Worm (Caenorhabditis elegans): ENCODE measurements around the gene swsn-1.

The swsn-1 gene

DNA sequence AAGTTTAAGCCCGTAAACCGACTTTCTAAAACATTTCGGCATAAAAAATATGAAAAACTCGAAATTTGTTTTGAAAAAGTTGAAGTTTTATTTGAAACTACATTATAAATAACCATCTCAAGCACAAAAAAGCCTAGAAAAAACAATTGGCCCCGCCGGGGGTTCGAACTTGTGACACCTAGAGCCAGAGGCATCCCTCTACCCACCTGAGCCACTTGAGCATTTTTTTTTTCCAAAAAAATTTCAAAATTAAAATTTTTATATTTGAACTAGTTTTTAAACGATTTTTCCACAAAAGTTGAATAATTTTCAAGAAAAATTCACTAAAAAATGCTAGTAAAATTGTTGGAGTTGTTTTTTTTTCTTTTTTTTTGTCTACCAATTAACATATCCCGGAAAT lies 25.6 kb downstream of the swsn-1 start:
- TF ChIP-seq unc-62 (GFP tag; optimal IDR thresholded peaks at IDR 0.05) = no peak

DNA sequence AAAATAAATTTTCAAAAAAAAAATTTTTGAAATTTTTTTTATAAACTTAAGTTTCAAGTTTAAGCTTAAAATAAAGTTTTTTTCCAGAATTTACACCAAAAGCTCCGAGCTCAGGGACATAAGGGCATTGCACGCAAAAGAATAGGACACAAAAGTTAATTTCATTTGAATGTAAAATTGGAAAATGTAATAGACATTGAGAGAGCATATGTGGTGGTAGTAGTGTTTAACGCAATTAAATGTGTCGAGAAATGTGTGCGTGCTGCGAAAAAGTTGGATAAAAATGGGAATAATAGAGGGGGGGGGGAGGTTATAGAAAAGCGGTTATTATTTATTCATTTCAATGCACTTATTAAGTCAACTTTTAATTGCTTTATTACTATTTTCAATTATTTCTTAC lies 28.7 kb downstream of the swsn-1 start:
- TF ChIP-seq unc-62 (GFP tag; optimal IDR thresholded peaks at IDR 0.05) = no peak

- TF ChIP-seq unc-62 (GFP tag; optimal IDR thresholded peaks at IDR 0.05) = no peak
Measured at ce11 chrV:20215197-20215596, 34.1 kb downstream of the swsn-1 start, which contains the start of gene Y113G7B.11. Gene Y113G7B.11, minus strand, starts transcription at chrV:20215297.

ce11 chrV:20213097-20213496 lies 36.2 kb downstream of the swsn-1 start:
- no peak for TF ChIP-seq unc-62 (GFP tag; optimal IDR thresholded peaks at IDR 0.05)

DNA sequence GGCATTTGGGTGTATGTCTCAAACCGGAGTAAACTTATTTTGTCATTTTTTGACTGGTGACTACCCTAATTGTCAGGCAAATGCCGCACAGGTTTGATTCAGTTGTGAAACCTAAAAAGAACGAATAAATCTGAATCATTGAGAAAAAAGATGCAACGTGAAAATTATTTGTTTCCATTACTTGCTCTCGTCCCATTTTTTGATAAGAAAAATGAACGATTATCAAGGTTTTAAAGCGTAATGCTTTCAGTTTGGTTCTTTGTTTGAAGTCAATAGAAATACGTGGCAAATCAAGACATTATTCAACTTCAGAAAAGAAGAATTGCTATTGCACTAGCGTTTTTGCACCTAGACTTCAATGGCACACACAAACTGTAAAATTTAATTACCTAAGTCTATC lies 36.7 kb downstream of the swsn-1 start, which contains the start of gene Y113G7B.12:
Gene Y113G7B.12 (minus strand): TSS at position 101 of the 400 bp plus-strand sequence.
- no peak for TF ChIP-seq unc-62 (GFP tag; optimal IDR thresholded peaks at IDR 0.05)

DNA sequence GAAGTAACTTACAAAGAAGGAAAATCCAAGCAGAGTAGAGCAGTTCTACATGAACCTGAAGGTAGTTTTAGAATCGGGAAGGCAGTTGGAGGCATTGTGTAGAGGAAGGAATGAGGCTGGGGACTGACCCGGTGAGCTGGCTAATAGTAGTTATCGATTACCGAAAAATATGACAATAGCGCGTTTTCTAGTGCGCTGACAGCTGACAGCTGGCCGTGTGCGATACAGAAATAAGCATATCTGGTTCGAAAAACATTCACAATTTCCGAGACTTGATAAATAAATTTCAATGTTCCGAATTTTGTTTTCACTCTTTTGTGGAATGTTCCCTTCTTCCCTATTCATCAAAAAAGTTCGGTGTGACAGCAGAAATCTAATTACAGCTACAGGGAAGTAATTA lies 43.2 kb downstream of the swsn-1 start, which contains the start of the genes fbxb-59 and srbc-34:
Gene fbxb-59 (minus strand): TSS at position 101 of the 400 bp plus-strand sequence.
Gene srbc-34 (plus strand): TSS at position 233 of the 400 bp plus-strand sequence.
- TF ChIP-seq unc-62 (GFP tag; optimal IDR thresholded peaks at IDR 0.05) = no peak

- no peak for TF ChIP-seq unc-62 (GFP tag; optimal IDR thresholded peaks at IDR 0.05)
Measured at ce11 chrV:20203085-20203484, 46.2 kb downstream of the swsn-1 start, which contains the start of gene fbxa-113. Gene fbxa-113, plus strand, starts transcription at chrV:20203385.

ce11 chrV:20201316-20201715 lies 48.0 kb downstream of the swsn-1 start, which contains the start of gene fbxa-114:
Gene fbxa-114, plus strand, starts transcription at chrV:20201616.
- no peak for TF ChIP-seq unc-62 (GFP tag; optimal IDR thresholded peaks at IDR 0.05)

- no peak for TF ChIP-seq unc-62 (GFP tag; optimal IDR thresholded peaks at IDR 0.05)
Measured at ce11 chrV:20199658-20200057, 49.6 kb downstream of the swsn-1 start.

- TF ChIP-seq unc-62 (GFP tag; optimal IDR thresholded peaks at IDR 0.05) = no peak
Measured at ce11 chrV:20198954-20199353, 50.3 kb downstream of the swsn-1 start, which contains the start of gene fog-2. Gene fog-2, plus strand, starts transcription at chrV:20199254.

DNA sequence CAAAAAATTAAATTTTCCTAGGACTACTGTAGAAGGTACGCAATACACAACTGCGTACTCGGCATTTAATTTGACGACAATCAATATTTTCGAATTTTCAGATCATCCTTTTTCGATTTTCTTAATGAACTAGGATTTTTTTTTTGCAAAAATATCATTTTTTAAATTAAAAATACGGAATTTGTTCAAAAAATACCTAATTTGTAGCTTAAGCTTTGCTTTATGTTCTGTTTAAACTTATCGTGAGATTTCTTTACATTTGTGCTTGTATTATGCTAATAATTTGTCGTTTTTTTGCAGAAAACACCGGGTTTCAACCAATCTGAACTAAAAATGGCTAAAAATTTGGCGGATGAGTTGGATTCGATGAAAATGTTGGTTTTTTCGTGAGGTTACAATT lies 52.6 kb downstream of the swsn-1 start, which contains the start of gene ftr-1:
Gene ftr-1 (plus strand): TSS at position 301 of the 400 bp plus-strand sequence.
- TF ChIP-seq unc-62 (GFP tag; optimal IDR thresholded peaks at IDR 0.05) = no peak

DNA sequence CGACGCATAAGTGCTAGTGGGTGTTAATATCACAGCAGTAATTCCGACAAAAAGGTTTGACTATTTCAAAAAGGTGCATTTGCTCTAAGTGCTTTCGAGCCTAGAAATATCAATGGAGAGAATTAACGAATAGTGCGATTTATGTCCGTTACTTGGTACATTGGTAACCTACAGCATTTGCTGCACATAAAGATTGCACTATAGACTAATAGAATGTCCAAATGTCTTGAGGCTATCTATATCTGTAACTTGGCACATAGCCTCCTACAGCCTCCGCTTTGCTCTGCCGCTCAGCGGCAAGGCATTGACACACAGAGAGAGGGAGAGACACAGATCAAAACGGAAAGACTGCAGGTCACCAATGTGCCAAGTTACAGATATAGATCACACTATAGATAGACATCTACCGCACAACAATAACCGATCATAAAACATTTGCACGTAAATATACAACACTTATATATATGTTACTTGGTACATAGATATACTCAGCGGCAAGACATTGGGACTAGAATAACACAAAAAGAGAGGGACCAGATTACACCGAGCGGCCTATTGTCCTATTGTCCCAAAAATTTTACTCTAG lies 53.7 kb downstream of the swsn-1 start, which contains the start of the genes srh-217 and Y113G7B.28:
Gene srh-217 (minus strand): TSS at position 101 of the 586 bp plus-strand sequence.
Gene Y113G7B.28 (plus strand): TSS at position 536 of the 586 bp plus-strand sequence.
- TF ChIP-seq unc-62 (GFP tag; optimal IDR thresholded peaks at IDR 0.05) = no peak

ce11 chrV:20192102-20192880 lies 57.0 kb downstream of the swsn-1 start, which contains the start of the genes fbxa-115 and Y113G7B.27:
Gene fbxa-115, minus strand, starts transcription at chrV:20192152.
Gene Y113G7B.27, plus strand, starts transcription at chrV:20192830.
- TF ChIP-seq unc-62 (GFP tag; optimal IDR thresholded peaks at IDR 0.05) = no peak
